Fruit fly (Drosophila melanogaster): ENCODE data around the gene Uros2.
A peak's percentile ranks its signal among the peaks of the same experiment; 100 is the strongest.

- peak; percentile 9 for TF ChIP-seq fru (GFP tag; optimal IDR thresholded peaks at IDR 0.05)
- TF ChIP-seq psq (GFP tag; optimal IDR thresholded peaks at IDR 0.05), result no peak
- no peak for TF ChIP-seq h (GFP tag; optimal IDR thresholded peaks at IDR 0.05)
- TF ChIP-seq lola (GFP tag; optimal IDR thresholded peaks at IDR 0.05), result no peak
- TF ChIP-seq Abd-B (GFP tag; optimal IDR thresholded peaks at IDR 0.05), result no peak
- TF ChIP-seq pan (optimal IDR thresholded peaks at IDR 0.05), result no peak
- no peak for TF ChIP-seq Mio (GFP tag; optimal IDR thresholded peaks at IDR 0.05)
These were observed 18.0 kb downstream of the Uros2 start for dm6 chr3R:15806341-15806740.
